Worm (Caenorhabditis elegans): ENCODE data around the gene sgca-1.

The sgca-1 gene

DNA sequence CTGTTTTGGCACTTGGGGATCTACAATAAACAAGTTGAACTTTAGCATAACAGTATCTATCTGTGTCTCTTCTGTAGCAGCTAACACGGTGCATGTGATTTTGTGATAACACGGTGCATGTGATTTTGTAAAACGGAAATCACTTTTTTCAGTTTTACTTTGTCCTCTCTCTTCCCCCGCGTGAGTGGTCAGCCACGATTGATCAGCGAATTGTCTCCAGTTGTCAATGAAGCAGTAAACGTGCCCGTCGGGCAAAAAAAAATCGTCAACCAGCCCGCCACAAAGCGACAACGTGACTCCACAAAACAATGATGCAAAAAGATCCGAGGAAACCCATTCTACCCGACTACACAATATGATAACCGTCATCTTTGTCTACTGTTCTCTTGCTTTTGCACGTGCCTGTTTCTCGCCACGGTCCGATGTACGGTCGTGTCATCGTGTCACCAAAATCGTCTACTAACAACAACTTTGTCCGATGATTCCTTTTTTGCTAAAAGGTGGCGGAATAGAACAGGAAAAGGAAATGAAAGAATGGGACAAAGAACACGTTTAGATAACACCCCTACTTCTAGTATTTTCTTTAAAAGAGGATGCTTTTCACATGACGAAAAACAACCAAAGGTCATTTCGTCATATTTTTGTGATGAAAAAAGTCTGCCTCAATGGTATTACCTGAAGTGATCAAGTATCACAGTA lies 40.1 kb downstream of the sgca-1 start (continued):
- TF ChIP-seq C16A3.4 (tag; optimal IDR thresholded peaks at IDR 0.05) (peak; percentile 49), xbp-1 (tag; optimal IDR thresholded peaks at IDR 0.05) (peak; percentile 40), zip-4 (GFP tag; optimal IDR thresholded peaks at IDR 0.05) (no peak), lir-3 (tag; optimal IDR thresholded peaks at IDR 0.05; ENCODE audit: poor library complexity) (peak; percentile 38), mep-1 (tag; optimal IDR thresholded peaks at IDR 0.05) (peak; percentile 32), tlp-1 (tag; optimal IDR thresholded peaks at IDR 0.05) (no peak), mef-2 (tag; optimal IDR thresholded peaks at IDR 0.05) (no peak), unc-30 (tag; optimal IDR thresholded peaks at IDR 0.05) (no peak), nhr-20 (tag; optimal IDR thresholded peaks at IDR 0.05) (peak; percentile 97), egl-13 (tag; optimal IDR thresholded peaks at IDR 0.05) (no peak), nhr-28 (tag; optimal IDR thresholded peaks at IDR 0.05) (no peak), nhr-77 (tag; optimal IDR thresholded peaks at IDR 0.05) (peak; percentile 30), fkh-10 (GFP tag; optimal IDR thresholded peaks at IDR 0.05) (no peak), egl-27 (tag; optimal IDR thresholded peaks at IDR 0.05) (no peak), ceh-63 (GFP tag; optimal IDR thresholded peaks at IDR 0.05) (no peak), Y116A8C.19 (tag; optimal IDR thresholded peaks at IDR 0.05; ENCODE audit: borderline replicate concordance) (no peak), ces-1 (GFP tag; optimal IDR thresholded peaks at IDR 0.05) (no peak), pag-3 (tag; optimal IDR thresholded peaks at IDR 0.05; ENCODE audit: borderline replicate concordance, insufficient read depth) (no peak), tbx-2 (tag; optimal IDR thresholded peaks at IDR 0.05) (peak; percentile 74), hlh-17 (GFP tag; optimal IDR thresholded peaks at IDR 0.05; ENCODE audit: borderline replicate concordance) (no peak), dpl-1 (GFP tag; optimal IDR thresholded peaks at IDR 0.05) (peak; percentile 12 to 29 (median 16)), pax-3 (tag; optimal IDR thresholded peaks at IDR 0.05) (no peak), efl-3 (GFP tag; optimal IDR thresholded peaks at IDR 0.05) (no peak), nhr-12 (tag; optimal IDR thresholded peaks at IDR 0.05) (no peak), snpc-4 (tag; optimal IDR thresholded peaks at IDR 0.05) (no peak), sup-37 (GFP tag; optimal IDR thresholded peaks at IDR 0.05) (no peak), irx-1 (tag; optimal IDR thresholded peaks at IDR 0.05) (peak; percentile 9), aly-2 (tag; optimal IDR thresholded peaks at IDR 0.05) (no peak), ceh-88 (GFP tag; IDR thresholded peaks at IDR 0.05) (peak; percentile 41; the same call in 1 of the 2 replicates), pqm-1 (tag; optimal IDR thresholded peaks at IDR 0.05) (no peak), lin-14 (GFP tag; optimal IDR thresholded peaks at IDR 0.05) (peak; percentile 88), fkh-8 (tag; optimal IDR thresholded peaks at IDR 0.05) (no peak), lin-15B (tag; optimal IDR thresholded peaks at IDR 0.05) (no peak), elt-2 (tag; optimal IDR thresholded peaks at IDR 0.05) (peak; percentile 94), skn-1 (tag; optimal IDR thresholded peaks at IDR 0.05) (peak; percentile 35), efl-1 (optimal IDR thresholded peaks at IDR 0.05) (peak in 1 of 2 experiments; percentile 3), efl-1 (GFP tag; optimal IDR thresholded peaks at IDR 0.05 in 1 of 2) (peak; percentile 9 to 90), blmp-1 (tag; optimal IDR thresholded peaks at IDR 0.05) (peak; percentile 73), ama-1 (optimal IDR thresholded peaks at IDR 0.05) (no peak), dsc-1 (tag; optimal IDR thresholded peaks at IDR 0.05) (no peak), sox-4 (tag; optimal IDR thresholded peaks at IDR 0.05) (no peak), aha-1 (tag; optimal IDR thresholded peaks at IDR 0.05) (no peak), unc-98 (GFP tag; IDR thresholded peaks at IDR 0.05) (no peak), grh-1 (GFP tag; IDR thresholded peaks at IDR 0.05) (peak; percentile 60), ets-5 (GFP tag; IDR thresholded peaks at IDR 0.05) (no peak), rnt-1 (tag; optimal IDR thresholded peaks at IDR 0.05) (peak; percentile 44), nhr-11 (tag; optimal IDR thresholded peaks at IDR 0.05) (no peak), unc-130 (tag; optimal IDR thresholded peaks at IDR 0.05) (peak; percentile 85), nhr-19 (GFP tag; conservative IDR thresholded peaks at IDR 0.05) (peak; percentile 89), mdl-1 (tag; optimal IDR thresholded peaks at IDR 0.05) (peak in 1 of 2 experiments; percentile 57), ceh-82 (tag; optimal IDR thresholded peaks at IDR 0.05) (no peak), ceh-90 (tag; optimal IDR thresholded peaks at IDR 0.05) (no peak)

Measured in whole organism, L1 larva.